Worm (Caenorhabditis elegans) whole organism, L4 larva: ENCODE data around the gene F36A4.4.

Source experiments
- F49E8.2 ChIP-seq: sonication (generic microtip); optimal IDR thresholded peaks from 2 replicates; lab custom pipeline; 2016; ENCODE audit warnings: missing compliant biosample characterization, mild to moderate bottlenecking, missing genetic modification characterization, borderline replicate concordance
- T26A8.4 ChIP-seq: fragments of 200-800 bp; sonication (Bioruptor generic); IDR thresholded peaks from 2 replicates; pipeline ENCODE4 v1.3.6; 2022; ENCODE audit warnings: missing genetic modification characterization, missing compliant biosample characterization
- ZK337.2 ChIP-seq: fragments of 200-800 bp; sonication (Bioruptor generic); IDR thresholded peaks from 2 replicates; pipeline ENCODE4 v1.3.6; 2022; ENCODE audit warnings: missing genetic modification reagents, missing genetic modification characterization, missing compliant biosample characterization
- aha-1 ChIP-seq: fragments of 150-350 bp; peaks from one replicate; lab custom pipeline; 2014; ENCODE audit warnings: missing biosample characterization, missing genetic modification characterization
- ama-1 ChIP-seq: fragments of 150-350 bp; optimal IDR thresholded peaks from 2 replicates; lab custom pipeline; 2014; ENCODE audit warnings: inconsistent platforms, mixed read lengths
- attf-4 ChIP-seq: sonication (generic microtip); optimal IDR thresholded peaks from 3 replicates; lab custom pipeline; 2017; ENCODE audit warnings: missing biosample characterization, missing genetic modification characterization
- ceh-20 ChIP-seq: fragments of 200-800 bp; sonication (Bioruptor generic); IDR thresholded peaks from 2 replicates; pipeline ENCODE4 v1.3.6; 2022; ENCODE audit warnings: missing genetic modification reagents, missing genetic modification characterization, missing compliant biosample characterization
- ces-1 ChIP-seq: fragments of 150-350 bp; sonication (generic microtip); optimal IDR thresholded peaks from 4 replicates; lab custom pipeline; 2014; ENCODE audit warnings: missing biosample characterization, missing genetic modification reagents, missing genetic modification characterization
- cey-2 ChIP-seq: sonication (generic microtip); optimal IDR thresholded peaks from 3 replicates; lab custom pipeline; 2017; ENCODE audit warnings: missing genetic modification characterization, mild to moderate bottlenecking, missing compliant biosample characterization, antibody characterized with exemption, borderline replicate concordance; ENCODE audit not compliant: insufficient read depth
- ctbp-1 ChIP-seq: fragments of 200-800 bp; sonication (Bioruptor generic); IDR thresholded peaks from 2 replicates; pipeline ENCODE4 v1.3.6; 2022; ENCODE audit warnings: missing genetic modification reagents, missing genetic modification characterization, missing compliant biosample characterization
- daf-12 ChIP-seq: fragments of 150-350 bp; optimal IDR thresholded peaks from 2 replicates; lab custom pipeline; 2014; ENCODE audit warnings: missing biosample characterization, missing genetic modification reagents, missing genetic modification characterization
- daf-19 ChIP-seq: fragments of 200-800 bp; sonication (Bioruptor generic); conservative IDR thresholded peaks from 2 replicates; pipeline ENCODE4 v1.3.6; 2022; ENCODE audit warnings: missing genetic modification characterization, missing compliant biosample characterization
- dmd-6 ChIP-seq: fragments of 200-800 bp; sonication (Bioruptor generic); IDR thresholded peaks from 2 replicates; pipeline ENCODE4 v1.3.6; 2022; ENCODE audit warnings: missing genetic modification reagents, missing genetic modification characterization, missing compliant biosample characterization
- dmd-8 ChIP-seq: fragments of 200-800 bp; sonication (Bioruptor generic); IDR thresholded peaks from 2 replicates; pipeline ENCODE4 v1.3.6; 2022; ENCODE audit warnings: missing genetic modification characterization, missing compliant biosample characterization
- duxl-1 ChIP-seq: sonication (generic microtip); optimal IDR thresholded peaks from 2 replicates; lab custom pipeline; 2016; ENCODE audit warnings: mild to moderate bottlenecking, missing genetic modification characterization, moderate library complexity, missing compliant biosample characterization; ENCODE audit not compliant: poor library complexity
- dve-1 ChIP-seq: sonication (generic microtip); optimal IDR thresholded peaks from 2 replicates; lab custom pipeline; 2017; ENCODE audit warnings: antibody characterized with exemption, mild to moderate bottlenecking, missing genetic modification characterization, missing compliant biosample characterization; ENCODE audit not compliant: insufficient read depth
- egl-27 ChIP-seq: sonication (generic microtip); optimal IDR thresholded peaks from 3 replicates; lab custom pipeline; 2017; ENCODE audit warnings: missing biosample characterization, missing genetic modification reagents, missing genetic modification characterization
- fkh-10 ChIP-seq: fragments of 150-350 bp; optimal IDR thresholded peaks from 2 replicates; lab custom pipeline; 2014; ENCODE audit warnings: missing biosample characterization, missing genetic modification reagents, missing genetic modification characterization
- gei-8 ChIP-seq: fragments of 200-800 bp; sonication (Bioruptor generic); optimal IDR thresholded peaks from 2 replicates; lab custom pipeline; 2018; ENCODE audit warnings: mild to moderate bottlenecking, missing genetic modification characterization, missing compliant biosample characterization
- hlh-11 ChIP-seq: fragments of 200-800 bp; sonication (Bioruptor generic); optimal IDR thresholded peaks from 2 replicates; lab custom pipeline; 2018; ENCODE audit warnings: mild to moderate bottlenecking, missing genetic modification characterization, missing compliant biosample characterization
- hlh-30 ChIP-seq: sonication (generic microtip); optimal IDR thresholded peaks from 2 replicates; lab custom pipeline; 2017; ENCODE audit warnings: antibody characterized with exemption, mild to moderate bottlenecking, missing genetic modification characterization, missing compliant biosample characterization; ENCODE audit not compliant: insufficient read depth
- lim-7 ChIP-seq: fragments of 200-800 bp; sonication (Bioruptor generic); IDR thresholded peaks from 2 replicates; pipeline ENCODE4 v1.3.6; 2022; ENCODE audit warnings: missing genetic modification characterization, missing compliant biosample characterization
- lin-1 ChIP-seq: fragments of 200-800 bp; sonication (Bioruptor generic); IDR thresholded peaks from 2 replicates; pipeline ENCODE4 v1.3.6; 2022; ENCODE audit warnings: missing genetic modification reagents, missing genetic modification characterization, missing compliant biosample characterization
- lin-13 ChIP-seq: fragments of 150-350 bp; optimal IDR thresholded peaks from 2 replicates; lab custom pipeline; 2014; ENCODE audit warnings: missing biosample characterization, missing genetic modification reagents, missing genetic modification characterization
- lin-29 ChIP-seq: fragments of 200-800 bp; sonication (Bioruptor generic); IDR thresholded peaks from 2 replicates; pipeline ENCODE4 v1.3.6; 2022; ENCODE audit warnings: missing genetic modification reagents, missing genetic modification characterization, missing compliant biosample characterization
- lin-38 ChIP-seq: fragments of 200-800 bp; sonication (Bioruptor generic); IDR thresholded peaks from 2 replicates; pipeline ENCODE4 v1.3.6; 2022; ENCODE audit warnings: missing genetic modification reagents, missing genetic modification characterization, missing compliant biosample characterization
- lin-39 ChIP-seq: fragments of 150-350 bp; optimal IDR thresholded peaks from 2 replicates; lab custom pipeline; 2014; ENCODE audit warnings: missing biosample characterization, missing genetic modification reagents, missing genetic modification characterization
- lsy-2 ChIP-seq, 2 experiments: fragments of 150-350 bp in 1 of 2; sonication (generic microtip) in 1 of 2; optimal IDR thresholded peaks; 2 replicates each; lab custom pipeline; 2014 to 2017; ENCODE audit warnings: missing biosample characterization in 2 of 2, missing genetic modification characterization in 2 of 2
- mdl-1 ChIP-seq, 2 experiments: fragments of 150-350 bp in 1 of 2; sonication (generic microtip) in 1 of 2; optimal IDR thresholded peaks; 2 replicates each; lab custom pipeline; 2014 to 2017; ENCODE audit warnings: missing biosample characterization in 2 of 2, missing genetic modification characterization in 2 of 2
- mdt-29 ChIP-seq: fragments of 200-800 bp; sonication (Bioruptor generic); IDR thresholded peaks from 2 replicates; pipeline ENCODE4 v1.3.6; 2022; ENCODE audit warnings: missing genetic modification reagents, missing genetic modification characterization, missing compliant biosample characterization
- mxl-2 ChIP-seq: fragments of 200-800 bp; sonication (Bioruptor generic); conservative IDR thresholded peaks from 2 replicates; pipeline ENCODE4 v1.3.6; 2022; ENCODE audit warnings: missing genetic modification reagents, missing genetic modification characterization, missing compliant biosample characterization
- mxl-3 ChIP-seq: fragments of 200-800 bp; sonication (Bioruptor generic); optimal IDR thresholded peaks from 2 replicates; lab custom pipeline; 2018; ENCODE audit warnings: mild to moderate bottlenecking, missing genetic modification characterization, missing compliant biosample characterization
- nhr-102 ChIP-seq: sonication (generic microtip); optimal IDR thresholded peaks from 2 replicates; lab custom pipeline; 2016; ENCODE audit warnings: mild to moderate bottlenecking, missing genetic modification characterization, moderate library complexity, missing compliant biosample characterization
- nhr-11 ChIP-seq: fragments of 150-350 bp; optimal IDR thresholded peaks from 2 replicates; lab custom pipeline; 2014; ENCODE audit warnings: missing biosample characterization, missing genetic modification characterization
- nhr-28 ChIP-seq: fragments of 150-350 bp; optimal IDR thresholded peaks from 2 replicates; lab custom pipeline; 2014; ENCODE audit warnings: missing biosample characterization, missing genetic modification characterization
- nhr-48 ChIP-seq: sonication (generic microtip); optimal IDR thresholded peaks from 2 replicates; lab custom pipeline; 2016; ENCODE audit warnings: mild to moderate bottlenecking, missing genetic modification characterization, missing compliant biosample characterization
- pha-4 ChIP-seq, 2 experiments: fragments of 150-350 bp in 1 of 2; fragments of 200-800 bp in 1 of 2; sonication (Bioruptor generic) in 1 of 2; IDR thresholded peaks in 1 of 2; optimal IDR thresholded peaks in 1 of 2; 2 replicates each; pipeline versions ENCODE4 v1.3.6 to Lab custom; 2014 to 2022; ENCODE audit warnings: missing genetic modification characterization in 2 of 2, missing genetic modification reagents in 2 of 2, missing biosample characterization in 1 of 2, missing compliant biosample characterization in 1 of 2
- pqm-1 ChIP-seq: sonication (generic microtip); optimal IDR thresholded peaks from 2 replicates; lab custom pipeline; 2017; ENCODE audit warnings: missing biosample characterization, missing genetic modification characterization
- tag-97 ChIP-seq: fragments of 200-800 bp; sonication (Bioruptor generic); IDR thresholded peaks from 2 replicates; pipeline ENCODE4 v1.3.6; 2022; ENCODE audit warnings: missing genetic modification characterization, missing compliant biosample characterization
- tra-1 ChIP-seq: fragments of 200-800 bp; sonication (Bioruptor generic); IDR thresholded peaks from 2 replicates; pipeline ENCODE4 v1.3.6; 2022; ENCODE audit warnings: missing genetic modification reagents, missing genetic modification characterization, missing compliant biosample characterization
- unc-130 ChIP-seq: sonication (generic microtip); optimal IDR thresholded peaks from 2 replicates; lab custom pipeline; 2016; ENCODE audit warnings: missing genetic modification reagents, missing genetic modification characterization, missing compliant biosample characterization
- unc-62 ChIP-seq, 3 experiments: fragments of 150-350 bp in 1 of 3; sonication (generic microtip); optimal IDR thresholded peaks in 2 of 3; peaks in 1 of 3; 1 replicate in 1 of 3; 2 replicates in 2 of 3; lab custom pipeline; 2014 to 2017; ENCODE audit warnings: missing biosample characterization in 3 of 3, missing genetic modification characterization in 3 of 3, missing genetic modification reagents in 3 of 3, missing genotype in 1 of 3
- zfp-2 ChIP-seq: sonication (generic microtip); optimal IDR thresholded peaks from 2 replicates; lab custom pipeline; 2016; ENCODE audit warnings: mild to moderate bottlenecking, missing genetic modification characterization, missing compliant biosample characterization
- zip-11 ChIP-seq: fragments of 200-800 bp; sonication (Bioruptor generic); IDR thresholded peaks from 2 replicates; pipeline ENCODE4 v1.3.6; 2022; ENCODE audit warnings: missing genetic modification characterization, missing compliant biosample characterization
- zip-2 ChIP-seq: fragments of 150-350 bp; optimal IDR thresholded peaks from 2 replicates; lab custom pipeline; 2014; ENCODE audit warnings: missing biosample characterization, missing genetic modification characterization
- ztf-11 ChIP-seq: fragments of 150-350 bp; optimal IDR thresholded peaks from 2 replicates; lab custom pipeline; 2014; ENCODE audit warnings: missing biosample characterization, missing genetic modification characterization

Gene F36A4.4

ce11 chrIV:4292569-4292968 is 25.1 kb downstream of the F36A4.4 start, which contains the start of gene F15E6.10:
Gene F15E6.10, plus strand, starts transcription at chrIV:4292869.
- no peak for TF ChIP-seq ctbp-1
- TF ChIP-seq daf-19 (GFP tag; lab: Robert Waterston, UW) = no peak
- TF ChIP-seq zip-11 = no peak
- no peak for TF ChIP-seq ztf-11 (tag; lab: Kevin White, UChicago)
- no peak for TF ChIP-seq ZK337.2 (GFP tag; lab: Robert Waterston, UW)
- no peak for TF ChIP-seq tag-97 (GFP tag; lab: Robert Waterston, UW)
- no peak for TF ChIP-seq ceh-20
- TF ChIP-seq cey-2 (tag; lab: Kevin White, UChicago) = no peak
- TF ChIP-seq mdl-1 (tag; optimal IDR thresholded peaks at IDR 0.05; lab: Kevin White, UChicago) = no peak
- TF ChIP-seq pha-4 (GFP tag; IDR thresholded peaks at IDR 0.05; lab: Robert Waterston, UW) = no peak
- no peak for TF ChIP-seq pha-4 (tag; optimal IDR thresholded peaks at IDR 0.05; lab: Kevin White, UChicago)
- no peak for TF ChIP-seq lin-1
- TF ChIP-seq gei-8 = no peak

DNA sequence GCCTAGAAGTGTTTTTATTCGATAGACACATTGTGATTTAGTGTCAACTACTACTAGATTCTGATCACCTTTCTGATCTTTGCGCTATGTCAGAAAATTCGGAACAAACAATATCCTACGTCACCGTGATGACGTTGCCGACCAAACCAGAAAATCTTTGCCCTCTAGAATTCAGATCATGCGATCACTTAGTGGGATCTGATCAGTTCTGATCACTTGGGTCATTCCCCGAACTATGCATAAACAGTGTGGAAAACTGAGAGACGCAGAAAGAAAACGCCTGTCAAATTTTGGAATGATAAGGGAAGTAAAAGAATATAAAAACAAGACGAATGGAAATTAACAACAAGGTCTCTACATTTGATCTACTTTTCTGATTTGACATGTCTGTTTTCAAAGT is 27.1 kb downstream of the F36A4.4 start, which contains the start of gene F15E6.3:
Gene F15E6.3, plus strand, starts transcription at position 344 of the 400 bp plus-strand sequence.
- TF ChIP-seq pqm-1 (tag; lab: Kevin White, UChicago) (no peak), mxl-2 (GFP tag; lab: Robert Waterston, UW) (no peak), unc-130 (GFP tag; lab: Kevin White, UChicago) (no peak), fkh-10 (GFP tag; lab: Kevin White, UChicago) (no peak), hlh-11 (tag; lab: Kevin White, UChicago) (peak; percentile 76), zip-11 (no peak), tra-1 (no peak), unc-62 (GFP tag; optimal IDR thresholded peaks at IDR 0.05 in 1 of 2; lab: Kevin White, UChicago) (peak in 1 of 2 experiments; percentile 99), unc-62 (tag; optimal IDR thresholded peaks at IDR 0.05; lab: Kevin White, UChicago) (no peak), nhr-48 (tag; lab: Kevin White, UChicago) (peak; percentile 79), mdl-1 (tag; optimal IDR thresholded peaks at IDR 0.05; lab: Kevin White, UChicago) (peak; percentile 32 to 62), duxl-1 (peak; percentile 26), ama-1 (no peak), lin-13 (GFP tag; lab: Kevin White, UChicago) (no peak), dmd-8 (GFP tag; lab: Robert Waterston, UW) (no peak), mdt-29 (GFP tag; lab: Robert Waterston, UW) (no peak), hlh-30 (tag; lab: Kevin White, UChicago) (peak; percentile 78), dve-1 (peak; percentile 52), zip-2 (tag; lab: Kevin White, UChicago) (no peak), lsy-2 (tag; optimal IDR thresholded peaks at IDR 0.05; lab: Kevin White, UChicago) (peak in 1 of 2 experiments; percentile 22), daf-12 (tag; lab: Kevin White, UChicago) (no peak), nhr-28 (tag; lab: Kevin White, UChicago) (peak; percentile 82), attf-4 (tag; lab: Kevin White, UChicago) (no peak), lim-7 (GFP tag; lab: Robert Waterston, UW) (no peak), tag-97 (GFP tag; lab: Robert Waterston, UW) (no peak), ces-1 (GFP tag; lab: Kevin White, UChicago) (no peak), lin-38 (no peak), lin-39 (tag; lab: Kevin White, UChicago) (no peak), nhr-11 (tag; lab: Kevin White, UChicago) (peak; percentile 34), egl-27 (no peak), lin-29 (GFP tag; lab: Robert Waterston, UW) (no peak), mxl-3 (peak; percentile 29), F49E8.2 (tag; lab: Kevin White, UChicago) (no peak), T26A8.4 (GFP tag; lab: Robert Waterston, UW) (no peak), dmd-6 (GFP tag; lab: Robert Waterston, UW) (peak; percentile 74), zfp-2 (tag; lab: Kevin White, UChicago) (no peak), aha-1 (peak; percentile 24), nhr-102 (tag; lab: Kevin White, UChicago) (peak; percentile 65)
